Worm (Caenorhabditis elegans): ENCODE measurements around the gene Y53F4B.21.

The Y53F4B.21 gene

ce11 chrII:15109844-15110243, 19.9 kb downstream of the Y53F4B.21 start, which contains the start of gene Y53F4B.39:
TSS of gene Y53F4B.39 (plus strand) at chrII:15110144.
- TF ChIP-seq F44E2.7 (GFP tag; IDR thresholded peaks at IDR 0.05), result no peak
- peak in 1 of 2 experiments; percentile 26 for TF ChIP-seq unc-62 (GFP tag; optimal IDR thresholded peaks at IDR 0.05 in 1 of 2)
- no peak for TF ChIP-seq unc-62 (tag; optimal IDR thresholded peaks at IDR 0.05)

- TF ChIP-seq rbr-2 (tag; optimal IDR thresholded peaks at IDR 0.05) (no peak), mes-2 (tag; optimal IDR thresholded peaks at IDR 0.05; ENCODE audit: poor library complexity, severe bottlenecking) (peak; percentile 31), ama-1 (optimal IDR thresholded peaks at IDR 0.05) (no peak), nhr-28 (tag; optimal IDR thresholded peaks at IDR 0.05) (peak; percentile 93), hlh-11 (tag; optimal IDR thresholded peaks at IDR 0.05) (peak; percentile 68), unc-130 (GFP tag; optimal IDR thresholded peaks at IDR 0.05) (no peak), dve-1 (tag; optimal IDR thresholded peaks at IDR 0.05; ENCODE audit: insufficient read depth) (peak; percentile 66), nhr-11 (tag; optimal IDR thresholded peaks at IDR 0.05) (peak; percentile 11), pqm-1 (tag; optimal IDR thresholded peaks at IDR 0.05) (peak; percentile 35), mxl-3 (GFP tag; optimal IDR thresholded peaks at IDR 0.05) (peak; percentile 9), mdt-29 (GFP tag; IDR thresholded peaks at IDR 0.05) (no peak), unc-62 (GFP tag; optimal IDR thresholded peaks at IDR 0.05 in 1 of 2) (peak in 1 of 2 experiments; percentile 19), unc-62 (tag; optimal IDR thresholded peaks at IDR 0.05) (no peak), egl-27 (tag; optimal IDR thresholded peaks at IDR 0.05) (no peak), lim-7 (GFP tag; IDR thresholded peaks at IDR 0.05) (no peak), hlh-30 (tag; optimal IDR thresholded peaks at IDR 0.05; ENCODE audit: insufficient read depth) (peak; percentile 9), daf-16 (GFP tag; optimal IDR thresholded peaks at IDR 0.05) (no peak), daf-16 (tag; optimal IDR thresholded peaks at IDR 0.05) (peak; percentile 84), lsy-2 (tag; optimal IDR thresholded peaks at IDR 0.05) (peak in 1 of 2 experiments; percentile 27), ceh-20 (GFP tag; IDR thresholded peaks at IDR 0.05) (no peak), saeg-2 (GFP tag; IDR thresholded peaks at IDR 0.05) (no peak), zag-1 (tag; optimal IDR thresholded peaks at IDR 0.05) (no peak), fkh-10 (GFP tag; optimal IDR thresholded peaks at IDR 0.05) (no peak), lin-1 (GFP tag; IDR thresholded peaks at IDR 0.05) (0 out of 2 replicates have a peak, but pooled peaks have one; percentile 24), dmd-6 (GFP tag; IDR thresholded peaks at IDR 0.05) (peak; percentile 77), nhr-77 (tag; optimal IDR thresholded peaks at IDR 0.05) (peak; percentile 97), Y48G9A.11 (GFP tag; IDR thresholded peaks at IDR 0.05) (no peak), nhr-42 (GFP tag; IDR thresholded peaks at IDR 0.05) (peak; percentile 66; the same call in 1 of the 2 replicates), lin-13 (GFP tag; optimal IDR thresholded peaks at IDR 0.05) (no peak)
Observed at ce11 chrII:15111352-15111751, 21.4 kb downstream of the Y53F4B.21 start.

ce11 chrII:15119537-15120360, 29.8 kb downstream of the Y53F4B.21 start, which contains the start of gene arp-1:
TSS of gene arp-1 (plus strand) at chrII:15120301.
- TF ChIP-seq ceh-44 (GFP tag; IDR thresholded peaks at IDR 0.05) (no peak), lin-38 (GFP tag; IDR thresholded peaks at IDR 0.05) (peak; percentile 32; the same call in 1 of the 2 replicates), unc-130 (GFP tag; optimal IDR thresholded peaks at IDR 0.05) (no peak), nhr-42 (GFP tag; IDR thresholded peaks at IDR 0.05) (no peak), T20F7.1 (GFP tag; optimal IDR thresholded peaks at IDR 0.05) (peak; percentile 89), rbr-2 (tag; optimal IDR thresholded peaks at IDR 0.05) (peak; percentile 14), F10B5.3 (tag; optimal IDR thresholded peaks at IDR 0.05) (no peak), lsy-2 (tag; optimal IDR thresholded peaks at IDR 0.05) (peak; percentile 19 to 68), lin-13 (GFP tag; optimal IDR thresholded peaks at IDR 0.05) (peak; percentile 42), unc-62 (GFP tag; optimal IDR thresholded peaks at IDR 0.05 in 1 of 2) (no peak), unc-62 (tag; optimal IDR thresholded peaks at IDR 0.05) (no peak), spr-3 (GFP tag; optimal IDR thresholded peaks at IDR 0.05) (peak; percentile 92), ces-1 (GFP tag; optimal IDR thresholded peaks at IDR 0.05) (no peak), ceh-28 (tag; optimal IDR thresholded peaks at IDR 0.05) (no peak), madf-9 (GFP tag; conservative IDR thresholded peaks at IDR 0.05) (no peak), hmg-1.1 (GFP tag; IDR thresholded peaks at IDR 0.05) (peak; percentile 60), Y48G9A.11 (GFP tag; IDR thresholded peaks at IDR 0.05) (peak; percentile 80), F26F4.8 (GFP tag; conservative IDR thresholded peaks at IDR 0.05) (no peak), lin-29 (GFP tag; IDR thresholded peaks at IDR 0.05) (no peak), cey-2 (tag; optimal IDR thresholded peaks at IDR 0.05; ENCODE audit: borderline replicate concordance, insufficient read depth) (no peak), nhr-28 (tag; optimal IDR thresholded peaks at IDR 0.05) (peak; percentile 68), nhr-77 (tag; optimal IDR thresholded peaks at IDR 0.05) (peak; percentile 24), dve-1 (tag; optimal IDR thresholded peaks at IDR 0.05; ENCODE audit: insufficient read depth) (peak; percentile 42), daf-16 (GFP tag; optimal IDR thresholded peaks at IDR 0.05) (no peak), daf-16 (tag; optimal IDR thresholded peaks at IDR 0.05) (peak; percentile 9), dmd-6 (GFP tag; IDR thresholded peaks at IDR 0.05) (0 out of 2 replicates have a peak, but pooled peaks have one; percentile 7), ama-1 (optimal IDR thresholded peaks at IDR 0.05) (no peak), egl-27 (tag; optimal IDR thresholded peaks at IDR 0.05) (no peak), fkh-10 (GFP tag; optimal IDR thresholded peaks at IDR 0.05) (no peak), nhr-48 (tag; optimal IDR thresholded peaks at IDR 0.05) (no peak)

Measured in whole organism, L4 larva.